Worm (Caenorhabditis elegans): ENCODE data around the gene Y50D7A.3.
A peak's percentile ranks its signal among the peaks of the same experiment; 100 is the strongest.

The Y50D7A.3 gene

ce11 chrIII:235115-235514 lies 19.2 kb upstream of the Y50D7A.3 start:
- TF ChIP-seq tra-1 (GFP tag; IDR thresholded peaks at IDR 0.05) (0 out of 2 replicates have a peak, but pooled peaks have one; percentile 35), rbr-2 (tag; optimal IDR thresholded peaks at IDR 0.05) (peak; percentile 64), T26A8.4 (GFP tag; IDR thresholded peaks at IDR 0.05) (peak; percentile 74; the same call in 1 of the 2 replicates), arid-1 (GFP tag; conservative IDR thresholded peaks at IDR 0.05) (0 out of 2 replicates have a peak, but pooled peaks have one; percentile 43), Y48G9A.11 (GFP tag; IDR thresholded peaks at IDR 0.05) (peak; percentile 34; the same call in 1 of the 2 replicates), hif-1 (tag; optimal IDR thresholded peaks at IDR 0.05) (peak in 1 of 2 experiments; percentile 55), lin-38 (GFP tag; IDR thresholded peaks at IDR 0.05) (peak; percentile 68), saeg-2 (GFP tag; IDR thresholded peaks at IDR 0.05) (no peak), mep-1 (tag; optimal IDR thresholded peaks at IDR 0.05) (peak; percentile 54), php-3 (GFP tag; IDR thresholded peaks at IDR 0.05) (no peak), aha-1 (tag) (peak; percentile 5), egl-43 (GFP tag; IDR thresholded peaks at IDR 0.05) (0 out of 2 replicates have a peak, but pooled peaks have one; percentile 44), daf-16 (GFP tag; optimal IDR thresholded peaks at IDR 0.05) (no peak), daf-16 (tag; optimal IDR thresholded peaks at IDR 0.05) (no peak), dve-1 (tag; optimal IDR thresholded peaks at IDR 0.05; ENCODE audit: insufficient read depth) (peak; percentile 32), nhr-102 (tag; optimal IDR thresholded peaks at IDR 0.05) (peak; percentile 54), unc-62 (GFP tag; optimal IDR thresholded peaks at IDR 0.05 in 1 of 2) (peak in 1 of 2 experiments; percentile 95), unc-62 (tag; optimal IDR thresholded peaks at IDR 0.05) (no peak), dpl-1 (GFP tag; optimal IDR thresholded peaks at IDR 0.05) (peak; percentile 57), spr-3 (GFP tag; optimal IDR thresholded peaks at IDR 0.05) (peak; percentile 36), ama-1 (optimal IDR thresholded peaks at IDR 0.05) (no peak), ztf-7 (tag; optimal IDR thresholded peaks at IDR 0.05) (no peak), hmg-1.1 (GFP tag; IDR thresholded peaks at IDR 0.05) (peak; percentile 65), dmd-6 (GFP tag; IDR thresholded peaks at IDR 0.05) (0 out of 2 replicates have a peak, but pooled peaks have one; percentile 27), lin-39 (tag; optimal IDR thresholded peaks at IDR 0.05) (no peak), sdz-12 (GFP tag; optimal IDR thresholded peaks at IDR 0.05) (peak; percentile 50), attf-4 (tag; optimal IDR thresholded peaks at IDR 0.05) (no peak), nhr-42 (GFP tag; IDR thresholded peaks at IDR 0.05) (peak; percentile 67), unc-130 (GFP tag; optimal IDR thresholded peaks at IDR 0.05) (peak; percentile 25), lin-29 (GFP tag; IDR thresholded peaks at IDR 0.05) (no peak), F49E8.2 (tag; optimal IDR thresholded peaks at IDR 0.05; ENCODE audit: borderline replicate concordance) (peak; percentile 61), ces-1 (GFP tag; optimal IDR thresholded peaks at IDR 0.05) (no peak), mes-2 (tag; optimal IDR thresholded peaks at IDR 0.05; ENCODE audit: poor library complexity, severe bottlenecking) (peak; percentile 54), ZK546.5 (tag; optimal IDR thresholded peaks at IDR 0.05) (no peak), lsy-2 (tag; optimal IDR thresholded peaks at IDR 0.05) (peak in 1 of 2 experiments; percentile 60), Y105C5A.15 (GFP tag; IDR thresholded peaks at IDR 0.05) (0 out of 2 replicates have a peak, but pooled peaks have one; percentile 22), madf-9 (GFP tag; conservative IDR thresholded peaks at IDR 0.05) (0 out of 2 replicates have a peak, but pooled peaks have one; percentile 25)

- TF ChIP-seq nhr-28 (tag; optimal IDR thresholded peaks at IDR 0.05), result no peak
- no peak for TF ChIP-seq ces-1 (GFP tag; optimal IDR thresholded peaks at IDR 0.05)
- TF ChIP-seq skn-1 (tag; optimal IDR thresholded peaks at IDR 0.05), result no peak
- TF ChIP-seq lsy-2 (tag; optimal IDR thresholded peaks at IDR 0.05), result no peak
- TF ChIP-seq cey-2 (tag; optimal IDR thresholded peaks at IDR 0.05; ENCODE audit: borderline replicate concordance, insufficient read depth), result no peak
- no peak for TF ChIP-seq F49E8.2 (tag; optimal IDR thresholded peaks at IDR 0.05; ENCODE audit: borderline replicate concordance)
- no peak for TF ChIP-seq mes-2 (tag; optimal IDR thresholded peaks at IDR 0.05; ENCODE audit: poor library complexity, severe bottlenecking)
- TF ChIP-seq dmd-9 (GFP tag; IDR thresholded peaks at IDR 0.05), result no peak
- TF ChIP-seq dpl-1 (GFP tag; optimal IDR thresholded peaks at IDR 0.05), result no peak
These were observed 18.8 kb upstream of the Y50D7A.3 start, which contains the start of gene hpo-29 for ce11 chrIII:235544-235943. hpo-29 (plus strand) TSS chrIII:235844.
